Worm (Caenorhabditis elegans) whole organism, L2 larva: ENCODE data around the gene F35H8.1.

ENCODE experiments used
- F13H6.1 ChIP-seq: sonication (generic microtip); optimal IDR thresholded peaks from 2 replicates; lab custom pipeline; 2016; ENCODE audit warnings: missing genetic modification characterization, missing compliant biosample characterization
- R02D3.7 ChIP-seq: fragments of 150-350 bp; optimal IDR thresholded peaks from 2 replicates; lab custom pipeline; 2014; ENCODE audit warnings: missing biosample characterization, missing genetic modification characterization
- Y55F3AM.14 ChIP-seq: fragments of 200-800 bp; sonication (Bioruptor generic); optimal IDR thresholded peaks from 2 replicates; lab custom pipeline; 2018; ENCODE audit warnings: mild to moderate bottlenecking, missing genetic modification characterization, missing compliant biosample characterization
- ZK546.5 ChIP-seq: sonication (generic microtip); optimal IDR thresholded peaks from 2 replicates; lab custom pipeline; 2017; ENCODE audit warnings: missing biosample characterization, missing genetic modification characterization
- alr-1 ChIP-seq: fragments of 150-350 bp; optimal IDR thresholded peaks from 2 replicates; lab custom pipeline; 2014; ENCODE audit warnings: missing biosample characterization, missing genetic modification characterization
- aly-2 ChIP-seq: fragments of 150-350 bp; optimal IDR thresholded peaks from 2 replicates; lab custom pipeline; 2014; ENCODE audit warnings: missing biosample characterization, missing genetic modification characterization
- ama-1 ChIP-seq: fragments of 150-350 bp; optimal IDR thresholded peaks from 2 replicates; lab custom pipeline; 2018; ENCODE audit warnings: inconsistent platforms
- ceh-82 ChIP-seq: fragments of 150-350 bp; optimal IDR thresholded peaks from 2 replicates; lab custom pipeline; 2014; ENCODE audit warnings: missing biosample characterization, missing genetic modification characterization
- crh-2 ChIP-seq: sonication (generic microtip); optimal IDR thresholded peaks from 2 replicates; lab custom pipeline; 2017; ENCODE audit warnings: missing biosample characterization, missing genetic modification characterization
- dmd-4 ChIP-seq: sonication (generic microtip); optimal IDR thresholded peaks from 2 replicates; lab custom pipeline; 2017; ENCODE audit warnings: missing biosample characterization, missing genetic modification characterization
- egl-27 ChIP-seq: sonication (generic microtip); optimal IDR thresholded peaks from 3 replicates; lab custom pipeline; 2017; ENCODE audit warnings: missing biosample characterization, missing genetic modification reagents, missing genetic modification characterization
- elt-1 ChIP-seq: fragments of 150-350 bp; optimal IDR thresholded peaks from 2 replicates; lab custom pipeline; 2014; ENCODE audit warnings: missing biosample characterization, missing genetic modification characterization
- fos-1 ChIP-seq: fragments of 150-350 bp; optimal IDR thresholded peaks from 2 replicates; lab custom pipeline; 2014; ENCODE audit warnings: missing biosample characterization, missing genetic modification characterization
- gmeb-1 ChIP-seq: fragments of 150-350 bp; optimal IDR thresholded peaks from 2 replicates; lab custom pipeline; 2014; ENCODE audit warnings: missing biosample characterization, missing genetic modification characterization
- lin-11 ChIP-seq: fragments of 150-350 bp; sonication (generic microtip); optimal IDR thresholded peaks from 2 replicates; lab custom pipeline; 2014; ENCODE audit warnings: missing biosample characterization, missing genetic modification characterization, inconsistent platforms, mixed read lengths
- lin-13 ChIP-seq: fragments of 150-350 bp; optimal IDR thresholded peaks from 2 replicates; lab custom pipeline; 2014; ENCODE audit warnings: missing biosample characterization, missing genetic modification reagents, missing genetic modification characterization
- lin-39 ChIP-seq: fragments of 150-350 bp; optimal IDR thresholded peaks from 2 replicates; lab custom pipeline; 2014; ENCODE audit warnings: missing biosample characterization, missing genetic modification reagents, missing genetic modification characterization
- lsy-2 ChIP-seq, 2 experiments: fragments of 150-350 bp in 1 of 2; sonication (generic microtip) in 1 of 2; optimal IDR thresholded peaks; 2 replicates each; lab custom pipeline; 2014 to 2017; ENCODE audit warnings: missing biosample characterization in 2 of 2, missing genetic modification characterization in 2 of 2
- mab-5 ChIP-seq: fragments of 150-350 bp; optimal IDR thresholded peaks from 2 replicates; lab custom pipeline; 2014; ENCODE audit warnings: missing biosample characterization, missing genetic modification characterization
- mdl-1 ChIP-seq, 2 experiments: fragments of 150-350 bp in 1 of 2; sonication (generic microtip) in 1 of 2; optimal IDR thresholded peaks; 2 replicates each; lab custom pipeline; 2017; ENCODE audit warnings: missing biosample characterization in 2 of 2, missing genetic modification characterization in 2 of 2
- nhr-11 ChIP-seq: fragments of 150-350 bp; optimal IDR thresholded peaks from 2 replicates; lab custom pipeline; 2014; ENCODE audit warnings: missing biosample characterization, missing genetic modification characterization
- nhr-12 ChIP-seq: fragments of 150-350 bp; optimal IDR thresholded peaks from 2 replicates; lab custom pipeline; 2014; ENCODE audit warnings: missing biosample characterization, missing genetic modification characterization
- nhr-129 ChIP-seq: fragments of 150-350 bp; optimal IDR thresholded peaks from 2 replicates; lab custom pipeline; 2014; ENCODE audit warnings: missing biosample characterization, missing genetic modification characterization
- nhr-21 ChIP-seq: fragments of 150-350 bp; optimal IDR thresholded peaks from 2 replicates; lab custom pipeline; 2014; ENCODE audit warnings: missing biosample characterization, missing genetic modification characterization
- nhr-23 ChIP-seq: fragments of 150-350 bp; optimal IDR thresholded peaks from 2 replicates; lab custom pipeline; 2014; ENCODE audit warnings: missing biosample characterization, missing genetic modification reagents, missing genetic modification characterization
- nhr-237 ChIP-seq: fragments of 150-350 bp; optimal IDR thresholded peaks from 2 replicates; lab custom pipeline; 2014; ENCODE audit warnings: missing biosample characterization, missing genetic modification characterization
- sem-4 ChIP-seq: fragments of 150-350 bp; optimal IDR thresholded peaks from 2 replicates; lab custom pipeline; 2014; ENCODE audit warnings: missing biosample characterization, missing genetic modification reagents, missing genetic modification characterization
- skn-1 ChIP-seq: sonication (generic microtip); optimal IDR thresholded peaks from 2 replicates; lab custom pipeline; 2017; ENCODE audit warnings: missing biosample characterization, missing genetic modification characterization
- sma-9 ChIP-seq, 2 experiments: fragments of 150-350 bp in 1 of 2; sonication (generic microtip) in 1 of 2; optimal IDR thresholded peaks; 2 replicates each; lab custom pipeline; 2014 to 2016; ENCODE audit warnings: missing genetic modification characterization in 2 of 2, mild to moderate bottlenecking in 1 of 2, missing biosample characterization in 1 of 2, missing compliant biosample characterization in 1 of 2, missing genetic modification reagents in 1 of 2, moderate library complexity in 1 of 2
- snpc-4 ChIP-seq: fragments of 150-350 bp; optimal IDR thresholded peaks from 2 replicates; lab custom pipeline; 2014; ENCODE audit warnings: missing biosample characterization, missing genetic modification characterization
- unc-39 ChIP-seq: fragments of 150-350 bp; optimal IDR thresholded peaks from 2 replicates; lab custom pipeline; 2014; ENCODE audit warnings: missing biosample characterization, missing genetic modification characterization
- unc-55 ChIP-seq: fragments of 150-350 bp; sonication (generic microtip); optimal IDR thresholded peaks from 3 replicates; lab custom pipeline; 2014; ENCODE audit warnings: missing biosample characterization, missing genetic modification reagents, missing genetic modification characterization
- unc-62 ChIP-seq: fragments of 150-350 bp; optimal IDR thresholded peaks from 2 replicates; lab custom pipeline; 2014; ENCODE audit warnings: missing biosample characterization, missing genetic modification reagents, missing genetic modification characterization
- zag-1 ChIP-seq: fragments of 150-350 bp; optimal IDR thresholded peaks from 2 replicates; lab custom pipeline; 2014; ENCODE audit warnings: missing biosample characterization, missing genetic modification characterization
- ztf-1 ChIP-seq: fragments of 200-800 bp; sonication (Bioruptor generic); conservative IDR thresholded peaks from 2 replicates; pipeline ENCODE4 v1.3.6; 2022; ENCODE audit warnings: missing genetic modification characterization, missing compliant biosample characterization
- ztf-4 ChIP-seq: fragments of 150-350 bp; optimal IDR thresholded peaks from 2 replicates; lab custom pipeline; 2014; ENCODE audit warnings: missing biosample characterization, missing genetic modification characterization

The F35H8.1 gene

DNA sequence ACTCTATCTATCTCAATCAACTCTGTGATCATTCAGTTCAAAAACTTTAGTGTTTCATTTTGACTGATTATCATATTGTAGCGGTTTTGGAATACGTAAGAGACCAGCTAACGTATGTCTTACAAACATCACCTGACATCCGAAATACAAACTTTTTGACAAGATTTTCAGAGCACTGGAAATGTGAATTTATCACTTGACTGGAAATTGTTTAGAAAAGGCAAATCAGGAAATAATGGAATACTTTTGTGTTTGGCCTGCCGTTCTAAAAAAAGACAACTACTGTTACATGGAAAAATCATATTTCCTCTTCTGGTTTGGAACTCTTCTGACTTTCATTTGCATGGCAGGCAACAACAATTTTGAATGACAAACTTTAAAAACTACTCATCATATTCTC lies 1.5 kb downstream of the F35H8.1 start, which contains the start of gene F35H8.12:
F35H8.12 (plus strand) TSS at position 301 of the 400 bp plus-strand sequence.
- TF ChIP-seq unc-55 (GFP tag; lab: Kevin White, UChicago) (no peak), fos-1 (tag; lab: Kevin White, UChicago) (no peak), dmd-4 (no peak), egl-27 (tag; lab: Kevin White, UChicago) (no peak), zag-1 (tag; lab: Kevin White, UChicago) (no peak)

ce11 chrII:9550718-9551117 lies 2.4 kb downstream of the F35H8.1 start, which contains the start of gene sra-6:
Gene sra-6 (minus strand): TSS chrII:9550818.
- no peak for TF ChIP-seq crh-2 (tag; lab: Kevin White, UChicago)
- no peak for TF ChIP-seq dmd-4
- TF ChIP-seq ztf-1 (GFP tag; lab: Robert Waterston, UW): no peak
- no peak for TF ChIP-seq skn-1
- TF ChIP-seq aly-2 (tag; lab: Kevin White, UChicago): no peak
- TF ChIP-seq nhr-23 (tag; lab: Kevin White, UChicago): no peak
- no peak for TF ChIP-seq lsy-2 (tag; optimal IDR thresholded peaks at IDR 0.05; lab: Kevin White, UChicago)
- TF ChIP-seq unc-39 (tag; lab: Kevin White, UChicago): no peak
- no peak for TF ChIP-seq snpc-4
- no peak for TF ChIP-seq ztf-4 (tag; lab: Kevin White, UChicago)
- TF ChIP-seq Y55F3AM.14 (GFP tag; lab: Kevin White, UChicago): no peak
- no peak for TF ChIP-seq nhr-237 (tag; lab: Kevin White, UChicago)
- no peak for TF ChIP-seq ceh-82
- TF ChIP-seq gmeb-1 (tag; lab: Kevin White, UChicago): no peak
- TF ChIP-seq lin-13 (GFP tag; lab: Kevin White, UChicago): no peak
- TF ChIP-seq zag-1 (tag; lab: Kevin White, UChicago): no peak
- TF ChIP-seq elt-1 (tag; lab: Kevin White, UChicago): no peak
- TF ChIP-seq unc-62 (GFP tag; lab: Kevin White, UChicago): no peak
- TF ChIP-seq nhr-129: no peak
- TF ChIP-seq mab-5: no peak

- no peak for TF ChIP-seq lsy-2 (tag; optimal IDR thresholded peaks at IDR 0.05; lab: Kevin White, UChicago)
- TF ChIP-seq, all 48 proteins: peak for 0
Observed at ce11 chrII:9544386-9544785, 8.7 kb downstream of the F35H8.1 start, which contains the start of gene sra-7. Gene sra-7 (plus strand): TSS chrII:9544686.

DNA sequence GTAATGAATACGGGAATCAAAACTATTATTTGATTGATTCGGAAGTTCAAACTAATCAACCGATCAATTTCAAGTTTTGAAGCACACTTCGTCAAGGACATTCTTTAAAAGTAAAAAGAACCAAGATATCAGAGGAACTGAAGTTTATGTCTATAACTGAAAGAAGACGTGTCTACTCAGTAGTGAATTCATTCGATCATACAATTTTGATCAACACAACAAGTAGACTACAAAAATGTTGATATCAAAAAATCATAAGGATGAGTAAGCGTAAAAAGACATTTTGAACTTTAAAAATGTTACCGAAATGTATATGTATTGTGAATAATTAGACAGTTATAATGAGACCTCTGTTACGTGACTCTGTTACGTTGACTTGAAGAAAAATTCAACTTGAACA lies 10.3 kb downstream of the F35H8.1 start, which contains the start of gene sra-4:
sra-4 (minus strand) TSS at position 101 of the 400 bp plus-strand sequence.
- no peak for TF ChIP-seq mab-5
- TF ChIP-seq nhr-23 (tag; lab: Kevin White, UChicago): no peak
- no peak for TF ChIP-seq R02D3.7
- no peak for TF ChIP-seq nhr-129
- no peak for TF ChIP-seq sma-9 (GFP tag; optimal IDR thresholded peaks at IDR 0.05; lab: Kevin White, UChicago)
- no peak for TF ChIP-seq sma-9 (tag; optimal IDR thresholded peaks at IDR 0.05; lab: Kevin White, UChicago)
- no peak for TF ChIP-seq lin-39 (tag; lab: Kevin White, UChicago)
- no peak for TF ChIP-seq egl-27 (tag; lab: Kevin White, UChicago)
- TF ChIP-seq ztf-1 (GFP tag; lab: Robert Waterston, UW): no peak
- TF ChIP-seq aly-2 (tag; lab: Kevin White, UChicago): no peak
- no peak for TF ChIP-seq lin-11
- TF ChIP-seq nhr-12: no peak
- TF ChIP-seq, all 48 proteins: peak for 0

- no peak for TF ChIP-seq sem-4
- no peak for TF ChIP-seq ama-1 (lab: Kevin White, UChicago)
- no peak for TF ChIP-seq nhr-21
- no peak for TF ChIP-seq nhr-11 (tag; lab: Kevin White, UChicago)
- TF ChIP-seq mdl-1 (tag; optimal IDR thresholded peaks at IDR 0.05; lab: Kevin White, UChicago): no peak
- no peak for TF ChIP-seq R02D3.7
- no peak for TF ChIP-seq snpc-4
- TF ChIP-seq ztf-4 (tag; lab: Kevin White, UChicago): no peak
- TF ChIP-seq F13H6.1 (tag; lab: Kevin White, UChicago): no peak
- TF ChIP-seq nhr-12: no peak
- no peak for TF ChIP-seq dmd-4
- TF ChIP-seq zag-1 (tag; lab: Kevin White, UChicago): no peak
- TF ChIP-seq alr-1 (tag; lab: Kevin White, UChicago): no peak
- TF ChIP-seq unc-55 (GFP tag; lab: Kevin White, UChicago): no peak
- no peak for TF ChIP-seq ZK546.5
- TF ChIP-seq skn-1: no peak
- TF ChIP-seq lsy-2 (tag; optimal IDR thresholded peaks at IDR 0.05; lab: Kevin White, UChicago): no peak
- TF ChIP-seq ztf-1 (GFP tag; lab: Robert Waterston, UW): no peak
- TF ChIP-seq sma-9 (GFP tag; optimal IDR thresholded peaks at IDR 0.05; lab: Kevin White, UChicago): no peak
- TF ChIP-seq sma-9 (tag; optimal IDR thresholded peaks at IDR 0.05; lab: Kevin White, UChicago): no peak
Observed at ce11 chrII:9540723-9541122, 12.4 kb downstream of the F35H8.1 start, which contains the start of gene sra-3. Gene sra-3 (minus strand): TSS chrII:9540823.
